Worm (Caenorhabditis elegans) whole organism, L4 larva: ENCODE data around the gene T24C2.5.

Experiments used
- aly-2 ChIP-seq: sonication (generic microtip); optimal IDR thresholded peaks from 2 replicates; lab custom pipeline; 2018; ENCODE audit warnings: missing biosample characterization, missing genetic modification characterization
- ceh-32 ChIP-seq: sonication (generic microtip); optimal IDR thresholded peaks from 2 replicates; lab custom pipeline; 2016; ENCODE audit warnings: mild to moderate bottlenecking, missing genetic modification characterization, missing compliant biosample characterization; ENCODE audit not compliant: poor library complexity
- daf-8 ChIP-seq: fragments of 200-800 bp; sonication (Bioruptor generic); IDR thresholded peaks from 2 replicates; pipeline ENCODE4 v1.3.6; 2022; ENCODE audit warnings: missing genetic modification characterization, missing compliant biosample characterization
- tag-97 ChIP-seq: fragments of 200-800 bp; sonication (Bioruptor generic); IDR thresholded peaks from 2 replicates; pipeline ENCODE4 v1.3.6; 2022; ENCODE audit warnings: missing genetic modification characterization, missing compliant biosample characterization

DNA sequence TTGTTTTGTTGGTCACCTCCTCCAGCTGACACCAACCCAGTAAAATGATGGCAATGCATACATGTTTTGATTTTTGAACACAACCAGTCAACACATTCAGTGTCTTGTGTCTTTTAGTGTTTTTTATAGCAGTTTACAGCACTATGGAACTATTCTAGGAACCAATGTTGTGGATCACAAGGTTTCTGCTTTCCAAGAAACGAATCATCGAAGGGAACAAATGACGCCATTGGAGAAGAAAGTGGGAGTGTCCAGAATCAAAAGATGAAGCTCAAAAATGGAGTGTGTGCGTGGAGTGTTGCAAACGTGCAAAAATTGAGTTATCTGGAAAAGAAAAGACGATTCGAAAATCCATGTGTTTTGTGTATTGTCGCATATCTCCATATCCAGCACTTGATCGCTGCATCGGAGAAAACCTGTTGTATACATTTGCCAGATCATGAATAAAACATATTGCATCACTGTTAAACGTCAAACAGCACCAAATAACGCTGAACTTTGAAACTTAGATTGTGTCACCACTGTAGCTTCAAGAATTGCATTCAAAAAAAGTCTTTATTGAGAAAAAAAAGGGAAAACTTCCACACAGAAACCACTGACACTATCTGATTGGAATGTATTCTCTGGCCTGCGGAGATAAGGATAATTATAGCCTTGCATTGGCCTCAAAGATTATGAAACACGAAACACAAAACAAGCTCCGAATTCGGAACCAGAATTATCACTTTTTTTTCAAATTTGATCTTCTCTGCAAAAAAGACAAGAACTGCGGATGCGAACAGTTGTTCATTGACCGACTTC is 28.3 kb downstream of the T24C2.5 start:
- TF ChIP-seq daf-8 (GFP tag; lab: Robert Waterston, UW), result no peak
- no peak for TF ChIP-seq aly-2 (tag; lab: Kevin White, UChicago)
- no peak for TF ChIP-seq ceh-32 (tag; lab: Kevin White, UChicago)
- no peak for TF ChIP-seq tag-97 (GFP tag; lab: Robert Waterston, UW)
